Worm (Caenorhabditis elegans): Measurements from ENCODE around the gene srxa-15.

- TF ChIP-seq ztf-6 (GFP tag; IDR thresholded peaks at IDR 0.05) (no peak), unc-62 (GFP tag; optimal IDR thresholded peaks at IDR 0.05) (no peak), nfya-1 (tag; optimal IDR thresholded peaks at IDR 0.05; ENCODE audit: borderline replicate concordance, insufficient read depth) (no peak)
These were observed 15.8 kb upstream of the srxa-15 start, which contains the start of the genes F46B3.9 and srz-18 for ce11 chrV:20626043-20626761.

Data from whole organism, young adult.